Worm (Caenorhabditis elegans): ENCODE results near the gene F08F1.3.

Gene F08F1.3

ce11 chrX:8477048-8477806 lies 48.6 kb downstream of the F08F1.3 start:
- TF ChIP-seq him-1 (tag; optimal IDR thresholded peaks at IDR 0.05) (no peak), W03F9.2 (tag; optimal IDR thresholded peaks at IDR 0.05) (no peak)

DNA sequence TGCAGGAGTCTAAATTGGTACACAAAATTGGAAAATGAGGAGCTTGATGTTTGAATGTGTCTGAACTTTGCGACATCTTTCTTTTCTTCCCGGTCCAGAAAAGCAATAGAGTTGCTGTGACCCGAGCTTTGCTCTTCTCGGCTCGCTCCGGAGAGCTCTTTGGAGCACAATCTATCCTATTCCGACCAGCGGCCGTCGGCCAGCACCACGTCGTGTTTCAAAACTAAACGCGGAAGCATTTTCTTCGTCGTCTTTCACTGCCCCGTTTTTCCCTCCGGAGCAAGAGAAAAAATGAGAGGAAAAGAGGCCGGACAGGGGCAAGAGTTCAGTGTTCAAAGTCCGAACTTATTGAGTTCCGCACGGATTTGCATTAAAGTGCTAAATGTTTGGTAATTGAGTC lies 50.4 kb downstream of the F08F1.3 start:
- no peak for TF ChIP-seq dao-5 (tag; optimal IDR thresholded peaks at IDR 0.05)
- TF ChIP-seq W03F9.2 (tag; optimal IDR thresholded peaks at IDR 0.05), result no peak
